Worm (Caenorhabditis elegans) whole organism, late embryonic: ENCODE measurements around the gene cdk-1.

Experiments used
- C08G9.2 ChIP-seq: sonication (generic microtip); optimal IDR thresholded peaks from 2 replicates; lab custom pipeline; 2016; ENCODE audit warnings: mild to moderate bottlenecking, missing genetic modification characterization, moderate library complexity, missing compliant biosample characterization
- F13H6.1 ChIP-seq: sonication (generic microtip); optimal IDR thresholded peaks from 2 replicates; lab custom pipeline; 2016; ENCODE audit warnings: missing genetic modification characterization, missing compliant biosample characterization
- K09A11.1 ChIP-seq: sonication (generic microtip); optimal IDR thresholded peaks from 2 replicates; lab custom pipeline; 2017; ENCODE audit warnings: antibody characterized with exemption, mild to moderate bottlenecking, missing genetic modification characterization, missing compliant biosample characterization; ENCODE audit not compliant: insufficient read depth
- T23F11.4 ChIP-seq: fragments of 200-800 bp; sonication (Bioruptor generic); optimal IDR thresholded peaks from 2 replicates; lab custom pipeline; 2018; ENCODE audit warnings: mild to moderate bottlenecking, missing genetic modification characterization, missing compliant biosample characterization
- ahr-1 ChIP-seq: sonication (generic microtip); optimal IDR thresholded peaks from 2 replicates; lab custom pipeline; 2016; ENCODE audit warnings: missing genetic modification characterization, missing compliant biosample characterization
- ama-1 ChIP-seq: fragments of 150-350 bp; optimal IDR thresholded peaks from 2 replicates; lab custom pipeline; 2014
- ceh-18 ChIP-seq: sonication (generic microtip); optimal IDR thresholded peaks from 2 replicates; lab custom pipeline; 2016; ENCODE audit warnings: missing genetic modification characterization, missing compliant biosample characterization
- ceh-22 ChIP-seq: sonication (generic microtip); optimal IDR thresholded peaks from 2 replicates; lab custom pipeline; 2017; ENCODE audit warnings: missing biosample characterization, missing genetic modification characterization
- ceh-31 ChIP-seq: sonication (generic microtip); optimal IDR thresholded peaks from 2 replicates; lab custom pipeline; 2016; ENCODE audit warnings: missing genetic modification characterization, missing compliant biosample characterization
- ceh-48 ChIP-seq: sonication (generic microtip); optimal IDR thresholded peaks from 2 replicates; lab custom pipeline; 2016; ENCODE audit warnings: missing genetic modification characterization, inconsistent platforms, missing compliant biosample characterization
- ceh-6 ChIP-seq: fragments of 200-800 bp; sonication (Bioruptor generic); optimal IDR thresholded peaks from 2 replicates; lab custom pipeline; 2018; ENCODE audit warnings: mild to moderate bottlenecking, missing genetic modification characterization, missing compliant biosample characterization
- dmd-4 ChIP-seq: sonication (generic microtip); optimal IDR thresholded peaks from 2 replicates; lab custom pipeline; 2016; ENCODE audit warnings: borderline replicate concordance, missing genetic modification characterization, missing compliant biosample characterization
- dve-1 ChIP-seq: sonication (generic microtip); optimal IDR thresholded peaks from 2 replicates; lab custom pipeline; 2017; ENCODE audit warnings: antibody characterized with exemption, mild to moderate bottlenecking, missing genetic modification characterization, missing compliant biosample characterization
- elt-2 ChIP-seq: sonication (generic microtip); optimal IDR thresholded peaks from 2 replicates; lab custom pipeline; 2016; ENCODE audit warnings: missing genetic modification reagents, missing genetic modification characterization, missing compliant biosample characterization
- elt-4 ChIP-seq: sonication (generic microtip); optimal IDR thresholded peaks from 2 replicates; lab custom pipeline; 2016; ENCODE audit warnings: missing genetic modification characterization, missing compliant biosample characterization
- ets-4 ChIP-seq: sonication (generic microtip); optimal IDR thresholded peaks from 2 replicates; lab custom pipeline; 2016; ENCODE audit warnings: missing genetic modification characterization, missing compliant biosample characterization
- eyg-1 ChIP-seq: sonication (generic microtip); optimal IDR thresholded peaks from 2 replicates; lab custom pipeline; 2016; ENCODE audit warnings: missing genotype, missing genetic modification characterization, missing compliant biosample characterization
- fkh-10 ChIP-seq: fragments of 150-350 bp; optimal IDR thresholded peaks from 2 replicates; lab custom pipeline; 2014; ENCODE audit warnings: missing biosample characterization, missing genetic modification reagents, missing genetic modification characterization
- fkh-6 ChIP-seq: sonication (generic microtip); optimal IDR thresholded peaks from 2 replicates; lab custom pipeline; 2016; ENCODE audit warnings: missing genetic modification characterization, missing compliant biosample characterization
- hlh-15 ChIP-seq: sonication (generic microtip); optimal IDR thresholded peaks from 2 replicates; lab custom pipeline; 2016; ENCODE audit warnings: missing genetic modification characterization, missing compliant biosample characterization
- hlh-30 ChIP-seq: sonication (generic microtip); optimal IDR thresholded peaks from 2 replicates; lab custom pipeline; 2017; ENCODE audit warnings: antibody characterized with exemption, missing genetic modification characterization, missing compliant biosample characterization; ENCODE audit not compliant: insufficient read depth
- hlh-6 ChIP-seq: sonication (generic microtip); optimal IDR thresholded peaks from 2 replicates; lab custom pipeline; 2016; ENCODE audit warnings: missing genotype, missing genetic modification characterization, missing compliant biosample characterization
- lim-6 ChIP-seq: sonication (generic microtip); optimal IDR thresholded peaks from 2 replicates; lab custom pipeline; 2016; ENCODE audit warnings: missing genetic modification characterization, missing compliant biosample characterization
- madf-2 ChIP-seq: sonication (generic microtip); optimal IDR thresholded peaks from 2 replicates; lab custom pipeline; 2017; ENCODE audit warnings: missing genetic modification characterization, missing compliant biosample characterization
- mec-3 ChIP-seq: sonication (generic microtip); optimal IDR thresholded peaks from 2 replicates; lab custom pipeline; 2016; ENCODE audit warnings: borderline replicate concordance, missing genetic modification characterization, missing compliant biosample characterization
- nfya-1 ChIP-seq: sonication (generic microtip); optimal IDR thresholded peaks from 2 replicates; lab custom pipeline; 2017; ENCODE audit warnings: missing genetic modification characterization, mild to moderate bottlenecking, missing compliant biosample characterization, antibody characterized with exemption, moderate library complexity
- npax-4 ChIP-seq: sonication (generic microtip); optimal IDR thresholded peaks from 2 replicates; lab custom pipeline; 2016; ENCODE audit warnings: missing genetic modification characterization, missing compliant biosample characterization
- pha-2 ChIP-seq: sonication (generic microtip); optimal IDR thresholded peaks from 2 replicates; lab custom pipeline; 2017; ENCODE audit warnings: mild to moderate bottlenecking, missing genetic modification characterization, missing compliant biosample characterization
- pha-4 ChIP-seq: fragments of 150-350 bp; optimal IDR thresholded peaks from 2 replicates; lab custom pipeline; 2018; ENCODE audit warnings: missing biosample characterization, missing genetic modification reagents, missing genetic modification characterization
- pqm-1 ChIP-seq: sonication (generic microtip); optimal IDR thresholded peaks from 2 replicates; lab custom pipeline; 2016; ENCODE audit warnings: missing genetic modification characterization, missing compliant biosample characterization
- pros-1 ChIP-seq: fragments of 150-350 bp; optimal IDR thresholded peaks from 2 replicates; lab custom pipeline; 2014; ENCODE audit warnings: missing biosample characterization, missing genetic modification reagents, missing genetic modification characterization
- ref-2 ChIP-seq: sonication (generic microtip); optimal IDR thresholded peaks from 2 replicates; lab custom pipeline; 2016; ENCODE audit warnings: missing genetic modification characterization, missing compliant biosample characterization
- rnt-1 ChIP-seq: sonication (generic microtip); optimal IDR thresholded peaks from 2 replicates; lab custom pipeline; 2016; ENCODE audit warnings: missing genetic modification characterization, missing compliant biosample characterization
- sdc-2 ChIP-seq: sonication (generic microtip); optimal IDR thresholded peaks from 2 replicates; lab custom pipeline; 2016; ENCODE audit warnings: missing genotype, missing genetic modification characterization, missing compliant biosample characterization
- syd-9 ChIP-seq: sonication (generic microtip); optimal IDR thresholded peaks from 2 replicates; lab custom pipeline; 2016; ENCODE audit warnings: mild to moderate bottlenecking, missing genetic modification characterization, moderate library complexity, missing compliant biosample characterization
- tbx-2 ChIP-seq: sonication (generic microtip); optimal IDR thresholded peaks from 2 replicates; lab custom pipeline; 2016; ENCODE audit warnings: missing genetic modification characterization, missing compliant biosample characterization
- ttx-3 ChIP-seq: sonication (generic microtip); optimal IDR thresholded peaks from 2 replicates; lab custom pipeline; 2016; ENCODE audit warnings: missing genetic modification reagents, missing genetic modification characterization, missing compliant biosample characterization
- unc-55 ChIP-seq: sonication (generic microtip); optimal IDR thresholded peaks from 2 replicates; lab custom pipeline; 2017; ENCODE audit warnings: missing biosample characterization, missing genetic modification reagents, missing genetic modification characterization
- zip-5 ChIP-seq: sonication (generic microtip); optimal IDR thresholded peaks from 2 replicates; lab custom pipeline; 2016; ENCODE audit warnings: missing genetic modification characterization, missing compliant biosample characterization

cdk-1 gene

DNA sequence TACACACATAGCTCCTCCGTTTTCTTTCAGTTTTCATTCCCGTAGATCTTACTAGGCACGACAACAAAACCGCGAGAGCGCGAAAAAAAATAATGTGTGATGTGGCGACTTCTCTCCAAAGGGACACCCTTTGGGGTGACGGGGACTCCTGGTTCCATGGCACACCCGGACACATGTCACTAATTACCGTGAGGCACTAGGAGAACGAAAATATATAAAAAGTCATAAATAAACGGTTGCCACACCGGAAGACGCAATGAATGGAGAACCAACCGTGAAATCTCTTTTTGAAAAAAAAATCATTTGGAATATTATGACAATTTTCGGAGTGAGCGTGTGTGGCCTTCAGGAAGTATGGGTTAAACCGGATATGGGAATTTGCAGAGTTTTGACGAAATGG lies 16.9 kb upstream of the cdk-1 start:
- TF ChIP-seq pqm-1, result no peak
- TF ChIP-seq hlh-30 (tag; lab: Kevin White, UChicago), result no peak
- no peak for TF ChIP-seq syd-9 (tag; lab: Kevin White, UChicago)
- no peak for TF ChIP-seq ref-2 (tag; lab: Kevin White, UChicago)
- no peak for TF ChIP-seq nfya-1 (tag; lab: Kevin White, UChicago)
- no peak for TF ChIP-seq ets-4 (tag; lab: Kevin White, UChicago)
- TF ChIP-seq pha-4, result no peak
- no peak for TF ChIP-seq elt-2 (tag; lab: Kevin White, UChicago)
- no peak for TF ChIP-seq rnt-1
- TF ChIP-seq fkh-6 (tag; lab: Kevin White, UChicago), result no peak
- TF ChIP-seq madf-2 (tag; lab: Kevin White, UChicago), result no peak

ce11 chrIII:9731313-9731912 lies 15.9 kb upstream of the cdk-1 start:
- TF ChIP-seq rnt-1 (no peak), ceh-18 (tag; lab: Kevin White, UChicago) (peak; percentile 45), dve-1 (tag; lab: Kevin White, UChicago) (no peak), unc-55 (GFP tag; lab: Kevin White, UChicago) (peak; percentile 27)

DNA sequence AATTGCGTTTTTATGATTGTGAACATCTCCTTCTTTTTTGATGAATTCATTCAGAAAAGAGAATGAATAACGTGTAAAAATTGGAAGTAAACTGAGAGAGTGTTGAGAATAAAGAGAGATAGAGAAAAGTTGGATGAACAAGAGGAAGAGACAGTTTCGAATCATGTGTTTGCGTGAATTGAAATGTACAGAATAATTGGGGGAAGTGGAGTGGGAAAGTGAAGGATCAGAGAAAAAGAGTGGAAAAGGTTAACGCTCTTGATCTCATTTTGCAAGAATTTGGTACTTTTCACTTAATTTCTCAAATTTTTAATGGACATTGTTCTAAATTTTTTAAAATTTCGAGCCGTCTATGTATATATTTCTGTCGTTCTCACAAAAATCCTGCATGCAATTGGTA lies 13.9 kb upstream of the cdk-1 start:
- TF ChIP-seq fkh-10 (GFP tag; lab: Kevin White, UChicago), result no peak
- TF ChIP-seq unc-55 (GFP tag; lab: Kevin White, UChicago), result no peak
- no peak for TF ChIP-seq ceh-31
- TF ChIP-seq tbx-2, result no peak
- no peak for TF ChIP-seq elt-2 (tag; lab: Kevin White, UChicago)
- TF ChIP-seq ceh-48 (tag; lab: Kevin White, UChicago), result no peak
- no peak for TF ChIP-seq sdc-2
- TF ChIP-seq nfya-1 (tag; lab: Kevin White, UChicago), result no peak
- no peak for TF ChIP-seq eyg-1
- TF ChIP-seq C08G9.2 (tag; lab: Kevin White, UChicago), result no peak
- no peak for TF ChIP-seq elt-4
- TF ChIP-seq pqm-1, result no peak
- TF ChIP-seq ceh-6 (GFP tag; lab: Kevin White, UChicago), result no peak
- TF ChIP-seq hlh-15 (tag; lab: Kevin White, UChicago), result no peak
- no peak for TF ChIP-seq ceh-22 (tag; lab: Kevin White, UChicago)
- TF ChIP-seq mec-3, result no peak
- TF ChIP-seq hlh-6 (tag; lab: Kevin White, UChicago), result no peak
- no peak for TF ChIP-seq dve-1 (tag; lab: Kevin White, UChicago)
- no peak for TF ChIP-seq ets-4 (tag; lab: Kevin White, UChicago)
- TF ChIP-seq, all 69 proteins: peak for 0

ce11 chrIII:9734030-9734429 lies 13.2 kb upstream of the cdk-1 start:
- TF ChIP-seq zip-5 (tag; lab: Kevin White, UChicago), result no peak
- no peak for TF ChIP-seq F13H6.1 (tag; lab: Kevin White, UChicago)
- TF ChIP-seq elt-4, result no peak
- TF ChIP-seq hlh-30 (tag; lab: Kevin White, UChicago), result no peak
- no peak for TF ChIP-seq ref-2 (tag; lab: Kevin White, UChicago)
- no peak for TF ChIP-seq ama-1 (lab: Kevin White, UChicago)
- TF ChIP-seq hlh-15 (tag; lab: Kevin White, UChicago), result no peak
- no peak for TF ChIP-seq K09A11.1 (tag; lab: Kevin White, UChicago)
- TF ChIP-seq dmd-4, result no peak
- no peak for TF ChIP-seq T23F11.4 (GFP tag; lab: Kevin White, UChicago)
- no peak for TF ChIP-seq ceh-31
- TF ChIP-seq pha-2, result no peak
- no peak for TF ChIP-seq pros-1 (tag; lab: Kevin White, UChicago)
- no peak for TF ChIP-seq lim-6 (tag; lab: Kevin White, UChicago)
- TF ChIP-seq npax-4, result no peak
- TF ChIP-seq ahr-1 (tag; lab: Kevin White, UChicago), result no peak
- TF ChIP-seq ttx-3 (tag; lab: Kevin White, UChicago), result no peak
